Fruit fly (Drosophila melanogaster) whole organism, embryonic: Measurements from ENCODE around the gene Ptpmeg2.

Source experiments
- Aef1 ChIP-seq: fragments of 200-800 bp; sonication (Bioruptor generic); IDR thresholded peaks from 3 replicates; pipeline ENCODE4 v1.3.6; 2022; ENCODE audit warnings: missing biosample characterization, missing genetic modification characterization
- B-H1 ChIP-seq: fragments of 200-800 bp; sonication (Bioruptor generic); IDR thresholded peaks from 3 replicates; pipeline ENCODE4 v1.3.6; 2022; ENCODE audit warnings: missing biosample characterization, missing genetic modification characterization
- Blimp-1 ChIP-seq: fragments of 200-800 bp; sonication (Bioruptor generic); optimal IDR thresholded peaks from 3 replicates; lab custom pipeline; 2018; ENCODE audit warnings: missing biosample characterization, missing genetic modification characterization, mild to moderate bottlenecking, moderate library complexity, missing genetic modification reagents
- CG1024 ChIP-seq: fragments of 200-800 bp; sonication (Bioruptor generic); IDR thresholded peaks from 2 replicates; pipeline ENCODE4 v1.3.6; 2022; ENCODE audit warnings: missing biosample characterization, missing genetic modification characterization
- CG10565 ChIP-seq: fragments of 200-800 bp; sonication (Bioruptor generic); optimal IDR thresholded peaks from 3 replicates; lab custom pipeline; 2016; ENCODE audit warnings: missing biosample characterization, mild to moderate bottlenecking, missing genetic modification characterization
- CG11093 ChIP-seq: fragments of 200-800 bp; sonication (Bioruptor generic); IDR thresholded peaks from 3 replicates; pipeline ENCODE4 v1.3.6; 2022; ENCODE audit warnings: missing biosample characterization, missing genetic modification characterization
- CG11456 ChIP-seq: fragments of 200-800 bp; sonication (Bioruptor generic); IDR thresholded peaks from 3 replicates; pipeline ENCODE4 v1.3.6; 2022; ENCODE audit warnings: missing biosample characterization, missing genetic modification characterization
- CG12104 ChIP-seq: fragments of 200-800 bp; sonication (Bioruptor generic); optimal IDR thresholded peaks from 3 replicates; lab custom pipeline; 2016; ENCODE audit warnings: missing biosample characterization, missing genetic modification characterization
- CG12299 ChIP-seq: fragments of 200-800 bp; sonication (Bioruptor generic); optimal IDR thresholded peaks from 2 replicates; lab custom pipeline; 2018; ENCODE audit warnings: missing biosample characterization, mild to moderate bottlenecking, missing genetic modification characterization
- CG12769 ChIP-seq: fragments of 200-800 bp; sonication (Bioruptor generic); optimal IDR thresholded peaks from 2 replicates; lab custom pipeline; 2019; ENCODE audit warnings: missing biosample characterization, mild to moderate bottlenecking, missing genetic modification characterization, moderate library complexity
- CG13296 ChIP-seq: fragments of 200-800 bp; sonication (Bioruptor generic); optimal IDR thresholded peaks from 3 replicates; lab custom pipeline; 2018; ENCODE audit warnings: missing biosample characterization, mild to moderate bottlenecking, missing genetic modification characterization
- CG14710 ChIP-seq: fragments of 200-800 bp; sonication (Bioruptor generic); optimal IDR thresholded peaks from 3 replicates; lab custom pipeline; 2019; ENCODE audit warnings: missing biosample characterization, mild to moderate bottlenecking, missing genetic modification characterization, moderate library complexity
- CG15514 ChIP-seq: fragments of 200-800 bp; sonication (Bioruptor generic); optimal IDR thresholded peaks from 3 replicates; lab custom pipeline; 2017; ENCODE audit warnings: missing biosample characterization, missing genetic modification characterization, mild to moderate bottlenecking, moderate library complexity, missing genetic modification reagents
- CG17802 ChIP-seq: fragments of 200-800 bp; sonication (Bioruptor generic); optimal IDR thresholded peaks from 2 replicates; lab custom pipeline; 2018; ENCODE audit warnings: missing biosample characterization, mild to moderate bottlenecking, missing genetic modification characterization, moderate library complexity
- CG18476 ChIP-seq: fragments of 200-800 bp; sonication (Bioruptor generic); optimal IDR thresholded peaks from 2 replicates; lab custom pipeline; 2016; ENCODE audit warnings: missing biosample characterization, mild to moderate bottlenecking, missing genetic modification characterization
- CG18764 ChIP-seq: fragments of 200-800 bp; sonication (Bioruptor generic); optimal IDR thresholded peaks from 3 replicates; lab custom pipeline; 2016; ENCODE audit warnings: missing biosample characterization, missing genetic modification characterization
- CG2129 ChIP-seq: fragments of 200-800 bp; sonication (Bioruptor generic); IDR thresholded peaks from 2 replicates; pipeline ENCODE4 v1.3.6; 2022; ENCODE audit warnings: missing biosample characterization, missing genetic modification characterization; ENCODE audit not compliant: partially characterized antibody
- CG2678 ChIP-seq: fragments of 200-800 bp; sonication (Bioruptor generic); optimal IDR thresholded peaks from 3 replicates; lab custom pipeline; 2019; ENCODE audit warnings: missing biosample characterization, mild to moderate bottlenecking, missing genetic modification characterization, moderate library complexity
- CG2889 ChIP-seq: fragments of 200-800 bp; sonication (Bioruptor generic); IDR thresholded peaks from 3 replicates; pipeline ENCODE4 v1.3.6; 2022; ENCODE audit warnings: missing biosample characterization, missing genetic modification characterization
- CG32767 ChIP-seq: fragments of 200-800 bp; sonication (Bioruptor generic); IDR thresholded peaks from 2 replicates; pipeline ENCODE4 v1.3.6; 2022; ENCODE audit warnings: missing biosample characterization, missing genetic modification characterization
- CG3847 ChIP-seq: fragments of 200-800 bp; sonication (Bioruptor generic); IDR thresholded peaks from 2 replicates; pipeline ENCODE4 v1.3.6; 2022; ENCODE audit warnings: missing biosample characterization, missing genetic modification characterization
- Dip3 ChIP-seq: fragments of 200-800 bp; sonication (Bioruptor generic); optimal IDR thresholded peaks from 3 replicates; lab custom pipeline; 2016; ENCODE audit warnings: missing biosample characterization, missing genetic modification characterization
- Dp ChIP-seq: fragments of 200-800 bp; sonication (Bioruptor generic); optimal IDR thresholded peaks from 2 replicates; lab custom pipeline; 2018; ENCODE audit warnings: missing biosample characterization, mild to moderate bottlenecking, missing genetic modification characterization, moderate library complexity
- Drgx ChIP-seq: fragments of 200-800 bp; sonication (Bioruptor generic); IDR thresholded peaks from 2 replicates; pipeline ENCODE4 v1.3.6; 2022; ENCODE audit warnings: missing biosample characterization, missing genetic modification characterization
- Ets97D ChIP-seq: fragments of 200-800 bp; sonication (Bioruptor generic); optimal IDR thresholded peaks from 3 replicates; lab custom pipeline; 2016; ENCODE audit warnings: missing biosample characterization, missing genetic modification characterization
- H15 ChIP-seq: fragments of 200-800 bp; sonication (Bioruptor generic); IDR thresholded peaks from 3 replicates; pipeline ENCODE4 v1.3.6; 2022; ENCODE audit warnings: missing biosample characterization, missing genetic modification characterization
- HmgD ChIP-seq: fragments of 200-800 bp; sonication (Bioruptor generic); optimal IDR thresholded peaks from 3 replicates; lab custom pipeline; 2016; ENCODE audit warnings: missing biosample characterization, missing genetic modification characterization
- Jarid2 ChIP-seq: fragments of 200-800 bp; sonication (Bioruptor generic); optimal IDR thresholded peaks from 3 replicates; lab custom pipeline; 2017; ENCODE audit warnings: mild to moderate bottlenecking, missing biosample characterization, missing genetic modification reagents, missing genetic modification characterization
- Meics ChIP-seq: fragments of 200-800 bp; sonication (Bioruptor generic); optimal IDR thresholded peaks from 2 replicates; lab custom pipeline; 2017; ENCODE audit warnings: missing biosample characterization, mild to moderate bottlenecking, missing genetic modification characterization
- Six4 ChIP-seq: fragments of 200-800 bp; sonication (Bioruptor generic); optimal IDR thresholded peaks from 2 replicates; lab custom pipeline; 2016; ENCODE audit warnings: missing biosample characterization, missing genetic modification characterization
- Sox102F ChIP-seq: fragments of 200-800 bp; sonication (Bioruptor generic); optimal IDR thresholded peaks from 2 replicates; lab custom pipeline; 2018; ENCODE audit warnings: missing biosample characterization, mild to moderate bottlenecking, missing genetic modification characterization, moderate library complexity
- ab ChIP-seq: fragments of 200-800 bp; sonication (Bioruptor generic); optimal IDR thresholded peaks from 2 replicates; lab custom pipeline; 2016; ENCODE audit warnings: missing biosample characterization, missing genetic modification characterization
- ash1 ChIP-seq: fragments of 200-800 bp; sonication (Bioruptor generic); optimal IDR thresholded peaks from 2 replicates; lab custom pipeline; 2018; ENCODE audit warnings: missing biosample characterization, mild to moderate bottlenecking, missing genetic modification characterization
- cas ChIP-seq: fragments of 200-800 bp; sonication (Bioruptor generic); IDR thresholded peaks from 2 replicates; pipeline ENCODE4 v1.3.6; 2022; ENCODE audit warnings: missing biosample characterization, missing genetic modification characterization
- corto ChIP-seq: fragments of 200-800 bp; sonication (Bioruptor generic); optimal IDR thresholded peaks from 2 replicates; lab custom pipeline; 2016; ENCODE audit warnings: missing biosample characterization, mild to moderate bottlenecking, missing genetic modification characterization, moderate library complexity
- gcm2 ChIP-seq: fragments of 200-800 bp; sonication (Bioruptor generic); optimal IDR thresholded peaks from 2 replicates; lab custom pipeline; 2016; ENCODE audit warnings: missing biosample characterization, missing genetic modification characterization
- h ChIP-seq: fragments of >200 bp; optimal IDR thresholded peaks from 2 replicates; lab custom pipeline; 2017
- ham ChIP-seq: fragments of 200-800 bp; sonication (Bioruptor generic); IDR thresholded peaks from 2 replicates; pipeline ENCODE4 v1.3.6; 2022; ENCODE audit warnings: missing biosample characterization, missing genetic modification characterization
- kah ChIP-seq: fragments of 200-800 bp; sonication (Bioruptor generic); optimal IDR thresholded peaks from 2 replicates; lab custom pipeline; 2018; ENCODE audit warnings: missing biosample characterization, mild to moderate bottlenecking, missing genetic modification characterization
- ken ChIP-seq: fragments of 200-800 bp; sonication (Bioruptor generic); IDR thresholded peaks from 3 replicates; pipeline ENCODE4 v1.3.6; 2022; ENCODE audit warnings: missing biosample characterization, missing genetic modification characterization
- lbe ChIP-seq: fragments of 200-800 bp; sonication (Bioruptor generic); optimal IDR thresholded peaks from 2 replicates; lab custom pipeline; 2016; ENCODE audit warnings: missing biosample characterization, mild to moderate bottlenecking, missing genetic modification characterization
- maf-S ChIP-seq: fragments of 200-800 bp; sonication (Bioruptor generic); optimal IDR thresholded peaks from 2 replicates; lab custom pipeline; 2016; ENCODE audit warnings: missing biosample characterization, missing genetic modification characterization
- rib ChIP-seq: fragments of 200-800 bp; sonication (Bioruptor generic); IDR thresholded peaks from 2 replicates; pipeline ENCODE4 v1.3.6; 2022; ENCODE audit warnings: missing biosample characterization, missing genetic modification characterization
- ro ChIP-seq: fragments of 200-800 bp; sonication (Bioruptor generic); IDR thresholded peaks from 2 replicates; pipeline ENCODE4 v1.3.6; 2022; ENCODE audit warnings: missing biosample characterization, missing genetic modification characterization
- salm ChIP-seq: fragments of 200-800 bp; sonication (Bioruptor generic); optimal IDR thresholded peaks from 2 replicates; lab custom pipeline; 2018; ENCODE audit warnings: missing biosample characterization, mild to moderate bottlenecking, missing genetic modification characterization
- slp2 ChIP-seq: fragments of 200-800 bp; sonication (Bioruptor generic); optimal IDR thresholded peaks from 2 replicates; lab custom pipeline; 2016; ENCODE audit warnings: missing biosample characterization, missing genetic modification characterization
- so ChIP-seq: fragments of 200-800 bp; sonication (Bioruptor generic); IDR thresholded peaks from 3 replicates; pipeline ENCODE4 v1.3.6; 2022; ENCODE audit warnings: missing biosample characterization, missing genetic modification characterization
- toy ChIP-seq: fragments of 200-800 bp; sonication (Bioruptor generic); IDR thresholded peaks from 2 replicates; pipeline ENCODE4 v1.3.6; 2022; ENCODE audit warnings: missing biosample characterization, missing genetic modification characterization
- ttk ChIP-seq: fragments of 200-800 bp; sonication (Bioruptor generic); IDR thresholded peaks from 2 replicates; pipeline ENCODE4 v2.1.2; 2022; ENCODE audit warnings: missing biosample characterization, missing genetic modification characterization
- unpg ChIP-seq: fragments of 200-800 bp; sonication (Bioruptor generic); optimal IDR thresholded peaks from 3 replicates; lab custom pipeline; 2018; ENCODE audit warnings: missing biosample characterization, mild to moderate bottlenecking, missing genetic modification characterization, moderate library complexity
- usp ChIP-seq: fragments of >200 bp; optimal IDR thresholded peaks from 2 replicates; lab custom pipeline; 2017; ENCODE audit warnings: missing biosample characterization, missing genetic modification characterization
- zfh1 ChIP-seq: fragments of 200-800 bp; sonication (Bioruptor generic); IDR thresholded peaks from 3 replicates; pipeline ENCODE4 v1.3.6; 2022; ENCODE audit warnings: missing biosample characterization, missing genetic modification characterization

The Ptpmeg2 gene

dm6 chrX:9687623-9688022 is 28.7 kb upstream of the Ptpmeg2 start (continued):
- TF ChIP-seq corto (GFP tag; lab: Kevin White, UChicago) (no peak), CG15514 (GFP tag; lab: Kevin White, UChicago) (peak; percentile 88), slp2 (GFP tag; lab: Kevin White, UChicago) (peak; percentile 73), ash1 (peak; percentile 55), Meics (GFP tag; lab: Kevin White, UChicago) (peak; percentile 96), CG18764 (GFP tag; lab: Kevin White, UChicago) (peak; percentile 83), Jarid2 (GFP tag; lab: Kevin White, UChicago) (peak; percentile 80), Six4 (peak; percentile 89), H15 (peak; percentile 87), lbe (peak; percentile 78), ham (GFP tag; lab: Robert Waterston, UW) (peak; percentile 73; the same call in 1 of the 2 replicates), HmgD (GFP tag; lab: Kevin White, UChicago) (no peak), CG10565 (GFP tag; lab: Kevin White, UChicago) (peak; percentile 86), CG18476 (peak; percentile 92), Blimp-1 (GFP tag; lab: Kevin White, UChicago) (peak; percentile 94), Ets97D (peak; percentile 72), zfh1 (GFP tag; lab: Robert Waterston, UW) (peak; percentile 92), ab (GFP tag; lab: Kevin White, UChicago) (peak; percentile 50), toy (GFP tag; lab: Robert Waterston, UW) (peak; percentile 86), CG11456 (GFP tag; lab: Robert Waterston, UW) (peak; percentile 96), Sox102F (GFP tag; lab: Kevin White, UChicago) (peak; percentile 94), CG11093 (GFP tag; lab: Robert Waterston, UW) (peak; percentile 88), CG1024 (GFP tag; lab: Robert Waterston, UW) (peak; percentile 91), ttk (GFP tag; lab: Robert Waterston, UW) (peak; percentile 90), Drgx (GFP tag; lab: Robert Waterston, UW) (peak; percentile 96), usp (no peak), ro (GFP tag; lab: Robert Waterston, UW) (peak; percentile 78), salm (tag; lab: Kevin White, UChicago) (peak; percentile 97), unpg (GFP tag; lab: Kevin White, UChicago) (peak; percentile 97), CG13296 (peak; percentile 97), B-H1 (GFP tag; lab: Robert Waterston, UW) (peak; percentile 92), so (peak; percentile 96), CG2678 (tag; lab: Kevin White, UChicago) (peak; percentile 97), maf-S (peak; percentile 55), gcm2 (GFP tag; lab: Kevin White, UChicago) (peak; percentile 88), CG17802 (tag; lab: Kevin White, UChicago) (peak; percentile 83), CG32767 (GFP tag; lab: Robert Waterston, UW) (peak; percentile 86; the same call in 1 of the 2 replicates), Dp (GFP tag; lab: Kevin White, UChicago) (peak; percentile 88), ken (GFP tag; lab: Robert Waterston, UW) (peak; percentile 90), CG14710 (tag; lab: Kevin White, UChicago) (peak; percentile 96), cas (GFP tag; lab: Robert Waterston, UW) (peak; percentile 84), h (lab: Kevin White, UChicago) (no peak), CG2889 (peak; percentile 84), CG12104 (peak; percentile 94), CG12769 (tag; lab: Kevin White, UChicago) (peak; percentile 92), Dip3 (GFP tag; lab: Kevin White, UChicago) (peak; percentile 85), kah (GFP tag; lab: Kevin White, UChicago) (peak; percentile 93), CG3847 (GFP tag; lab: Robert Waterston, UW) (peak; percentile 94), Aef1 (GFP tag; lab: Robert Waterston, UW) (peak; percentile 87), CG2129 (GFP tag; lab: Robert Waterston, UW) (no peak), rib (GFP tag; lab: Robert Waterston, UW) (peak; percentile 91), CG12299 (tag; lab: Kevin White, UChicago) (peak; percentile 97)
